Fruit fly (Drosophila melanogaster) whole organism, embryonic: ENCODE results near the gene CG13829.

Source experiments
- B-H2 ChIP-seq: fragments of 200-800 bp; sonication (Bioruptor generic); optimal IDR thresholded peaks from 2 replicates; lab custom pipeline; 2018; ENCODE audit warnings: missing biosample characterization, mild to moderate bottlenecking, missing genetic modification characterization
- BEAF-32 ChIP-seq: fragments of 200-800 bp; sonication (Bioruptor generic); optimal IDR thresholded peaks from 3 replicates; lab custom pipeline; 2017; ENCODE audit warnings: missing biosample characterization, missing genetic modification characterization, mild to moderate bottlenecking, moderate library complexity, missing genetic modification reagents
- CG10543 ChIP-seq: fragments of 200-800 bp; sonication (Bioruptor generic); optimal IDR thresholded peaks from 3 replicates; lab custom pipeline; 2017; ENCODE audit warnings: missing biosample characterization, mild to moderate bottlenecking, missing genetic modification characterization, moderate library complexity
- CG12104 ChIP-seq: fragments of 200-800 bp; sonication (Bioruptor generic); optimal IDR thresholded peaks from 3 replicates; lab custom pipeline; 2016; ENCODE audit warnings: missing biosample characterization, missing genetic modification characterization
- CG12299 ChIP-seq: fragments of 200-800 bp; sonication (Bioruptor generic); optimal IDR thresholded peaks from 2 replicates; lab custom pipeline; 2018; ENCODE audit warnings: missing biosample characterization, mild to moderate bottlenecking, missing genetic modification characterization
- CG14710 ChIP-seq: fragments of 200-800 bp; sonication (Bioruptor generic); optimal IDR thresholded peaks from 3 replicates; lab custom pipeline; 2019; ENCODE audit warnings: missing biosample characterization, mild to moderate bottlenecking, missing genetic modification characterization, moderate library complexity
- CG15269 ChIP-seq: fragments of 200-800 bp; sonication (Bioruptor generic); optimal IDR thresholded peaks from 2 replicates; lab custom pipeline; 2018; ENCODE audit warnings: missing biosample characterization, mild to moderate bottlenecking, missing genetic modification characterization, moderate library complexity
- CG15514 ChIP-seq: fragments of 200-800 bp; sonication (Bioruptor generic); optimal IDR thresholded peaks from 3 replicates; lab custom pipeline; 2017; ENCODE audit warnings: missing biosample characterization, missing genetic modification characterization, mild to moderate bottlenecking, moderate library complexity, missing genetic modification reagents
- CG34376 ChIP-seq: fragments of 200-800 bp; sonication (Bioruptor generic); optimal IDR thresholded peaks from 2 replicates; lab custom pipeline; 2018; ENCODE audit warnings: missing biosample characterization, mild to moderate bottlenecking, missing genetic modification characterization
- CG6683 ChIP-seq: fragments of 200-800 bp; sonication (Bioruptor generic); optimal IDR thresholded peaks from 2 replicates; lab custom pipeline; 2017; ENCODE audit warnings: missing biosample characterization, mild to moderate bottlenecking, missing genetic modification characterization, missing genetic modification reagents
- CG6689 ChIP-seq: fragments of 200-800 bp; sonication (Bioruptor generic); IDR thresholded peaks from 2 replicates; pipeline ENCODE4 v1.3.6; 2022; ENCODE audit warnings: missing biosample characterization, missing genetic modification characterization
- CG6854 ChIP-seq: fragments of 200-800 bp; sonication (Bioruptor generic); optimal IDR thresholded peaks from 3 replicates; lab custom pipeline; 2017; ENCODE audit warnings: missing biosample characterization, mild to moderate bottlenecking, missing genetic modification characterization
- CG7745 ChIP-seq: fragments of 200-800 bp; sonication (Bioruptor generic); optimal IDR thresholded peaks from 2 replicates; lab custom pipeline; 2018; ENCODE audit warnings: missing biosample characterization, mild to moderate bottlenecking, missing genetic modification characterization, moderate library complexity
- CG7928 ChIP-seq: fragments of 200-800 bp; sonication (Bioruptor generic); optimal IDR thresholded peaks from 2 replicates; lab custom pipeline; 2017; ENCODE audit warnings: missing biosample characterization, mild to moderate bottlenecking, missing genetic modification characterization
- CG8281 ChIP-seq: fragments of 200-800 bp; sonication (Bioruptor generic); optimal IDR thresholded peaks from 2 replicates; lab custom pipeline; 2018; ENCODE audit warnings: missing biosample characterization, mild to moderate bottlenecking, missing genetic modification characterization, moderate library complexity
- CrebB ChIP-seq: fragments of 200-800 bp; sonication (Bioruptor generic); optimal IDR thresholded peaks from 3 replicates; lab custom pipeline; 2018; ENCODE audit warnings: missing biosample characterization, mild to moderate bottlenecking, missing genetic modification characterization
- D ChIP-seq, 2 experiments: fragments of 200-800 bp in 1 of 2; fragments of >200 bp in 1 of 2; sonication (Bioruptor generic) in 1 of 2; optimal IDR thresholded peaks; 2 replicates in 1 of 2; 3 replicates in 1 of 2; lab custom pipeline; 2017; ENCODE audit warnings: mild to moderate bottlenecking in 1 of 2, missing biosample characterization in 1 of 2, missing genetic modification characterization in 1 of 2, missing genetic modification reagents in 1 of 2
- Ets65A ChIP-seq: fragments of 200-800 bp; sonication (Bioruptor generic); peaks from one replicate; lab custom pipeline; 2016; ENCODE audit warnings: missing biosample characterization, missing genetic modification characterization
- Hmr ChIP-seq: fragments of 200-800 bp; sonication (Bioruptor generic); optimal IDR thresholded peaks from 3 replicates; lab custom pipeline; 2017; ENCODE audit warnings: mild to moderate bottlenecking, missing biosample characterization, missing genetic modification reagents, missing genetic modification characterization
- Hr3 ChIP-seq: fragments of 200-800 bp; sonication (Bioruptor generic); optimal IDR thresholded peaks from 3 replicates; lab custom pipeline; 2016; ENCODE audit warnings: missing biosample characterization, missing genetic modification characterization
- Hr51 ChIP-seq, 2 experiments: fragments of 200-800 bp; sonication (Bioruptor generic); optimal IDR thresholded peaks; 2 replicates in 1 of 2; 3 replicates in 1 of 2; lab custom pipeline; 2016 to 2018; ENCODE audit warnings: missing biosample characterization in 2 of 2, missing genetic modification characterization in 2 of 2, mild to moderate bottlenecking in 1 of 2, moderate library complexity in 1 of 2
- Myb ChIP-seq: fragments of 200-800 bp; sonication (Bioruptor generic); optimal IDR thresholded peaks from 2 replicates; lab custom pipeline; 2016; ENCODE audit warnings: missing biosample characterization, missing genetic modification characterization
- Pdp1 ChIP-seq, 2 experiments: fragments of 200-800 bp; sonication (Bioruptor generic); optimal IDR thresholded peaks; 3 replicates each; lab custom pipeline; 2016; ENCODE audit warnings: missing biosample characterization in 2 of 2, missing genetic modification characterization in 2 of 2, mild to moderate bottlenecking in 1 of 2, moderate library complexity in 1 of 2
- Ptx1 ChIP-seq: fragments of 200-800 bp; sonication (Bioruptor generic); IDR thresholded peaks from 2 replicates; pipeline ENCODE4 v1.3.6; 2022; ENCODE audit warnings: missing biosample characterization, missing genetic modification characterization
- Sry-β ChIP-seq: fragments of 200-800 bp; sonication (Bioruptor generic); optimal IDR thresholded peaks from 2 replicates; lab custom pipeline; 2018; ENCODE audit warnings: missing biosample characterization, mild to moderate bottlenecking, missing genetic modification characterization, moderate library complexity
- Vsx1 ChIP-seq: fragments of 200-800 bp; sonication (Bioruptor generic); optimal IDR thresholded peaks from 2 replicates; lab custom pipeline; 2017; ENCODE audit warnings: missing biosample characterization, mild to moderate bottlenecking, missing genetic modification characterization, missing genetic modification reagents
- bsh ChIP-seq, 2 experiments: fragments of 200-800 bp; sonication (Bioruptor generic); optimal IDR thresholded peaks; 2 replicates each; lab custom pipeline; 2017 to 2018; ENCODE audit warnings: mild to moderate bottlenecking in 2 of 2, missing biosample characterization in 2 of 2, missing genetic modification characterization in 2 of 2, moderate library complexity in 1 of 2
- cad ChIP-seq: fragments of >200 bp; optimal IDR thresholded peaks from 2 replicates; lab custom pipeline; 2017; ENCODE audit warnings: missing biosample characterization, missing genetic modification characterization
- caup ChIP-seq: fragments of 200-800 bp; sonication (Bioruptor generic); optimal IDR thresholded peaks from 3 replicates; lab custom pipeline; 2017; ENCODE audit warnings: missing biosample characterization, mild to moderate bottlenecking, missing genetic modification characterization, moderate library complexity; ENCODE audit not compliant: severe bottlenecking
- corto ChIP-seq: fragments of 200-800 bp; sonication (Bioruptor generic); optimal IDR thresholded peaks from 2 replicates; lab custom pipeline; 2016; ENCODE audit warnings: missing biosample characterization, mild to moderate bottlenecking, missing genetic modification characterization, moderate library complexity
- exex ChIP-seq: fragments of 200-800 bp; sonication (Bioruptor generic); optimal IDR thresholded peaks from 4 replicates; lab custom pipeline; 2018; ENCODE audit warnings: missing biosample characterization, mild to moderate bottlenecking, missing genetic modification characterization, moderate library complexity
- fu2 ChIP-seq: fragments of 200-800 bp; sonication (Bioruptor generic); optimal IDR thresholded peaks from 2 replicates; lab custom pipeline; 2016; ENCODE audit warnings: missing biosample characterization, missing genetic modification characterization
- grau ChIP-seq: fragments of 200-800 bp; optimal IDR thresholded peaks from 3 replicates; lab custom pipeline; 2019; ENCODE audit warnings: missing biosample characterization, mild to moderate bottlenecking, missing genetic modification characterization, moderate library complexity
- mirr ChIP-seq: fragments of 200-800 bp; sonication (Bioruptor generic); optimal IDR thresholded peaks from 3 replicates; lab custom pipeline; 2018; ENCODE audit warnings: missing biosample characterization, mild to moderate bottlenecking, missing genetic modification characterization
- prd ChIP-seq, 3 experiments: fragments of >200 bp in 2 of 3; fragments of 200-800 bp in 1 of 3; sonication (Bioruptor generic) in 1 of 3; optimal IDR thresholded peaks in 2 of 3; IDR thresholded peaks in 1 of 3; 2 replicates in 2 of 3; 3 replicates in 1 of 3; pipeline versions ENCODE4 v1.3.6 to Lab custom; 2017 to 2022; ENCODE audit warnings: missing biosample characterization in 1 of 3, missing genetic modification characterization in 1 of 3
- sd ChIP-seq: fragments of 200-800 bp; sonication (Bioruptor generic); optimal IDR thresholded peaks from 3 replicates; lab custom pipeline; 2018; ENCODE audit warnings: missing biosample characterization, mild to moderate bottlenecking, missing genetic modification characterization, moderate library complexity
- sug ChIP-seq: fragments of 200-800 bp; optimal IDR thresholded peaks from 2 replicates; lab custom pipeline; 2019; ENCODE audit warnings: missing biosample characterization, mild to moderate bottlenecking, missing genetic modification characterization, moderate library complexity
- tll ChIP-seq, 2 experiments: fragments of 200-800 bp in 1 of 2; fragments of >200 bp in 1 of 2; sonication (Bioruptor generic) in 1 of 2; optimal IDR thresholded peaks; 2 replicates each; lab custom pipeline; 2017 to 2019; ENCODE audit warnings: missing biosample characterization in 2 of 2, missing genetic modification characterization in 2 of 2, mild to moderate bottlenecking in 1 of 2, moderate library complexity in 1 of 2
- zen ChIP-seq: fragments of 200-800 bp; sonication (Bioruptor generic); optimal IDR thresholded peaks from 3 replicates; lab custom pipeline; 2018; ENCODE audit warnings: missing biosample characterization, mild to moderate bottlenecking, missing genetic modification characterization, moderate library complexity

Gene CG13829

DNA sequence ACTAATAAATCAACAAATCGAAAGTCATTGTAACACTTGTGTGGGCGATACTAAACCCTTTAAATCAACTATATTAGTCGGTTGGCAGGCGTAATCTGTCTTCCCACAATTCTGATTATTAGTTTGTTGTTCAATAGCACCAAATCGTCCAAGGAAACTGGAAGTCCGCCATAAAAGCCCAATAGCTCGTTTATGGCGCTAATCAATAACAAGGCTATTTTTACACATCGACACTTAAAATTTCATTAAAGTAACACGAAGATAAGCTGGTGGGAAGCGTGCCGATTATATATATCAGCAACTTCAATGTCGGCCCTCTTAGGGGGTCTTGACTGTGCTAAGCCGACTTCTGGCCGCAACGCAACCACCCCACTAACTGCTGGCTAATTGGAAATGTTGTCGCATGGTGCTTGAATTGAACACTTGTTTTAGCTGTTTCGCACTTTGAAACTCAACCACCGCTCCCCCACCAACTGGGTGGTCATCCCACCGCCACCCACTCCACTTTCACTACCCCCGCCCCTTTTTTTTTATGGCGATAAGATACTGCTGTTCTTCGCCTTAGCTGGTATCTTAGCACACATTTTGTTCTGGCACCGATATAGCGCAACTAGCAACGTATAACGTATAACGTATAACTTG lies 22.0 kb downstream of the CG13829 start (continued):
- TF ChIP-seq fu2 (no peak), Sry-β (no peak), Hr51 (GFP tag; optimal IDR thresholded peaks at IDR 0.05; lab: Kevin White, UChicago) (no peak), grau (tag; lab: Kevin White, UChicago) (peak; percentile 38), mirr (GFP tag; lab: Kevin White, UChicago) (peak; percentile 71), Myb (no peak), sug (tag; lab: Kevin White, UChicago) (peak; percentile 93), CrebB (tag; lab: Kevin White, UChicago) (peak; percentile 9), CG12299 (tag; lab: Kevin White, UChicago) (no peak), B-H2 (GFP tag; lab: Kevin White, UChicago) (peak; percentile 11), CG7928 (GFP tag; lab: Kevin White, UChicago) (no peak), CG34376 (GFP tag; lab: Kevin White, UChicago) (peak; percentile 81), Ptx1 (GFP tag; lab: Robert Waterston, UW) (no peak), Pdp1 (GFP tag; optimal IDR thresholded peaks at IDR 0.05; lab: Kevin White, UChicago) (peak in 1 of 2 experiments; percentile 6), CG14710 (tag; lab: Kevin White, UChicago) (no peak), exex (tag; lab: Kevin White, UChicago) (peak; percentile 98), CG8281 (tag; lab: Kevin White, UChicago) (peak; percentile 12), BEAF-32 (GFP tag; lab: Kevin White, UChicago) (no peak), Vsx1 (GFP tag; lab: Kevin White, UChicago) (peak; percentile 83), CG6854 (GFP tag; lab: Kevin White, UChicago) (peak; percentile 21), CG7745 (tag; lab: Kevin White, UChicago) (no peak), CG6683 (GFP tag; lab: Kevin White, UChicago) (no peak), corto (no peak), CG15514 (GFP tag; lab: Kevin White, UChicago) (peak; percentile 25), caup (GFP tag; lab: Kevin White, UChicago) (peak; percentile 1), sd (tag; lab: Kevin White, UChicago) (peak; percentile 48), Hr3 (GFP tag; lab: Kevin White, UChicago) (no peak), Hmr (GFP tag; lab: Kevin White, UChicago) (no peak)

DNA sequence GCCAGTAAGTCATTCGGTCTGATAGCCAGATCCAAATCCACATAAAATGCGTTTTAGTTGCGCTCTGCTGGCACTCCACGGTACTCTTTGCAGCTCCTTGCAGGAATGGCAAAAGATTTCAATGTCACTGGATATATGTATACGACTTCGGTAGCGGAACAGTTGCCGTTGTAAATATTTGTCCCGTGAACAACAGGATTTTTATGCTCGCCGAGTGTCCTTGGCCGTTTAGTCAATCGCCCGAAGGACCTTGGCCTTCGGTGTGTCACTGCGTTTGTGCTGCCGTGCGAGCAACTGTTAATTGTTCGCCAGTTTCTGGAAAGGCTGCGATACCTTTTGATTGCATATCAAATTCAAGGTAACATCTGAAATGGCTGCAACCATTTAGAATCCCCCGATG lies 22.7 kb downstream of the CG13829 start:
- TF ChIP-seq D (optimal IDR thresholded peaks at IDR 0.05; lab: Kevin White, UChicago) = no peak
- no peak for TF ChIP-seq D (GFP tag; optimal IDR thresholded peaks at IDR 0.05; lab: Kevin White, UChicago)
- TF ChIP-seq prd (optimal IDR thresholded peaks at IDR 0.05; lab: Kevin White, UChicago) = no peak
- peak; percentile 29; the same call in 1 of the 3 replicates for TF ChIP-seq prd (GFP tag; IDR thresholded peaks at IDR 0.05; lab: Robert Waterston, UW)
- peak; percentile 28 for TF ChIP-seq Ets65A (GFP tag; lab: Kevin White, UChicago)
- TF ChIP-seq zen (tag; lab: Kevin White, UChicago) = peak; percentile 45
- no peak for TF ChIP-seq bsh (GFP tag; optimal IDR thresholded peaks at IDR 0.05; lab: Kevin White, UChicago)
- TF ChIP-seq CG10543 (GFP tag; lab: Kevin White, UChicago) = no peak
- TF ChIP-seq CG12104 = no peak
- TF ChIP-seq CG15269 (tag; lab: Kevin White, UChicago) = no peak
- peak in 1 of 2 experiments; percentile 86 for TF ChIP-seq tll (GFP tag; optimal IDR thresholded peaks at IDR 0.05; lab: Kevin White, UChicago)
- no peak for TF ChIP-seq CG6689
- TF ChIP-seq cad = peak; percentile 73
